Fruit fly (Drosophila melanogaster): ENCODE measurements around the gene Alg13.

DNA sequence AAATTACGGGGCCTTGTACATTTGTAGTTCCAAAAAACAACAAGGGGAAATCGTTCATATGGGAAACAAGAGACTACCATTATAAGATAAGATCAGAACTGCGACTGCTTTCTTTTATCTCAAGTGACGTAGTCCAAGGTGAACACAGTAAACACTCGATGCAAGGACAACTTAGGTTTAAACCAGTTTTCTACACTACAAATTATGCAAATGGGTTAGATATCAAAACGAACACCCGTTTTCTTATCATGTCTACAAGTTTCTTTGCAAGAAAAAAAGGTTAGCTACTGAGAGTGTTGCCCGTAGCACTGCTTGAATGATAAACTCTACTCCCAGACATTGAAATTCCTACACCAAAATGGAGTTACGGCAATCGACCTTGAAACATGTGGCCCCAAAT, 14.2 kb downstream of the Alg13 start:
- TF ChIP-seq fru (GFP tag; optimal IDR thresholded peaks at IDR 0.05), result peak; percentile 88
- peak; percentile 56 for TF ChIP-seq Hr83 (GFP tag; optimal IDR thresholded peaks at IDR 0.05; ENCODE audit: poor library complexity, severe bottlenecking)
- no peak for TF ChIP-seq Vsx2 (GFP tag; optimal IDR thresholded peaks at IDR 0.05; ENCODE audit: partially characterized antibody)
- TF ChIP-seq tai (GFP tag; optimal IDR thresholded peaks at IDR 0.05), result no peak
- TF ChIP-seq N (GFP tag; optimal IDR thresholded peaks at IDR 0.05), result no peak
- peak; percentile 73 for TF ChIP-seq CG32264 (GFP tag; optimal IDR thresholded peaks at IDR 0.05)
- TF ChIP-seq Sp1 (GFP tag; optimal IDR thresholded peaks at IDR 0.05), result peak; percentile 69
- TF ChIP-seq h (GFP tag; optimal IDR thresholded peaks at IDR 0.05), result peak; percentile 91
- no peak for TF ChIP-seq Dfd (GFP tag; optimal IDR thresholded peaks at IDR 0.05)
- TF ChIP-seq usp (GFP tag; optimal IDR thresholded peaks at IDR 0.05), result no peak

Data from whole organism, wandering third instar larva.